Worm (Caenorhabditis elegans) whole organism, L4 larva: ENCODE measurements around the gene ZK822.1.

ENCODE experiments used
- F37D6.2 ChIP-seq: sonication (generic microtip); optimal IDR thresholded peaks from 2 replicates; lab custom pipeline; 2016; ENCODE audit warnings: mild to moderate bottlenecking, missing genetic modification characterization, missing compliant biosample characterization
- ama-1 ChIP-seq: fragments of 150-350 bp; optimal IDR thresholded peaks from 2 replicates; lab custom pipeline; 2014; ENCODE audit warnings: inconsistent platforms, mixed read lengths
- egl-27 ChIP-seq: sonication (generic microtip); optimal IDR thresholded peaks from 3 replicates; lab custom pipeline; 2017; ENCODE audit warnings: missing biosample characterization, missing genetic modification reagents, missing genetic modification characterization
- lin-15B ChIP-seq: fragments of 150-350 bp; sonication (generic microtip); optimal IDR thresholded peaks from 3 replicates; lab custom pipeline; 2014; ENCODE audit warnings: missing biosample characterization, missing genetic modification characterization
- lin-39 ChIP-seq: fragments of 150-350 bp; optimal IDR thresholded peaks from 2 replicates; lab custom pipeline; 2014; ENCODE audit warnings: missing biosample characterization, missing genetic modification reagents, missing genetic modification characterization
- skn-1 ChIP-seq: fragments of 150-350 bp; optimal IDR thresholded peaks from 2 replicates; lab custom pipeline; 2014; ENCODE audit warnings: missing biosample characterization, missing genetic modification characterization
- unc-62 ChIP-seq, 3 experiments: fragments of 150-350 bp in 1 of 3; sonication (generic microtip); optimal IDR thresholded peaks in 2 of 3; peaks in 1 of 3; 1 replicate in 1 of 3; 2 replicates in 2 of 3; lab custom pipeline; 2014 to 2017; ENCODE audit warnings: missing biosample characterization in 3 of 3, missing genetic modification characterization in 3 of 3, missing genetic modification reagents in 3 of 3, missing genotype in 1 of 3

ce11 chrIV:11911723-11912122, 10.2 kb downstream of the ZK822.1 start, which contains the start of gene VZK822L.2:
- no peak for TF ChIP-seq lin-39 (tag; lab: Kevin White, UChicago)
- TF ChIP-seq F37D6.2 (tag; lab: Kevin White, UChicago) = no peak
- no peak for TF ChIP-seq ama-1 (lab: Kevin White, UChicago)
- no peak for TF ChIP-seq lin-15B
- TF ChIP-seq skn-1 (tag; lab: Kevin White, UChicago) = no peak
- no peak for TF ChIP-seq egl-27 (tag; lab: Kevin White, UChicago)
- peak in 1 of 2 experiments; percentile 18 for TF ChIP-seq unc-62 (GFP tag; optimal IDR thresholded peaks at IDR 0.05 in 1 of 2; lab: Kevin White, UChicago)
- TF ChIP-seq unc-62 (tag; optimal IDR thresholded peaks at IDR 0.05; lab: Kevin White, UChicago) = no peak
